Worm (Caenorhabditis elegans): ENCODE results near the gene ZK1307.2.
A peak's percentile ranks its signal among the peaks of the same experiment; 100 is the strongest.

ZK1307.2 gene

DNA sequence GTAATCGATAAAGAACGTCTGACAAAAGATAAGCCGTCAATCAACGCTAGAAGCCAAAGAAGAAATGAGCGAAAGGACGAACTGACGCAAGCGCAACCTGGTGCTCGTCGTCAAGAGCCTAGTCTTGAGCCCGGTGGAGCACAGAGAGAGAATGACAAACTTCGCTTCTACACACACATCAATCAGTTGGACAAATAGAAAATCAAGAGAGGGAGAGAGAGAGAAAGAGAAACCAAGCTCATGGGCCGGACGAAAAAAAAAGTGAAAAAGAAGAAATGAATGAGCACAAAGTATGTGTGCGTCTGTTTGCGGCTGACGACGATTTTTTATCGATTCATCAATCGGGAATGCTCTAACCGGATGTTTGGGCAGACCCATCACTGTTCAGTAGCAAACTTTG is 32.6 kb downstream of the ZK1307.2 start:
- peak; percentile 19 for TF ChIP-seq hlh-30 (tag; optimal IDR thresholded peaks at IDR 0.05; ENCODE audit: insufficient read depth)
- TF ChIP-seq nhr-6 (tag; optimal IDR thresholded peaks at IDR 0.05): peak; percentile 7
- TF ChIP-seq nhr-28 (tag; optimal IDR thresholded peaks at IDR 0.05): peak; percentile 37
- no peak for TF ChIP-seq skn-1 (tag; optimal IDR thresholded peaks at IDR 0.05)
- no peak for TF ChIP-seq vab-7 (GFP tag; IDR thresholded peaks at IDR 0.05)
- no peak for TF ChIP-seq zip-2 (tag; optimal IDR thresholded peaks at IDR 0.05)
- no peak for TF ChIP-seq lin-38 (GFP tag; IDR thresholded peaks at IDR 0.05)
- no peak for TF ChIP-seq jun-1 (tag; optimal IDR thresholded peaks at IDR 0.05)
- no peak for TF ChIP-seq daf-19 (GFP tag; conservative IDR thresholded peaks at IDR 0.05)
- no peak for TF ChIP-seq dmd-8 (GFP tag; IDR thresholded peaks at IDR 0.05)
- peak; percentile 26 for TF ChIP-seq ama-1 (optimal IDR thresholded peaks at IDR 0.05)
- TF ChIP-seq ceh-44 (GFP tag; IDR thresholded peaks at IDR 0.05): no peak
- no peak; the same call in none of the 2 replicates for TF ChIP-seq pha-4 (GFP tag; IDR thresholded peaks at IDR 0.05)
- peak; percentile 37 for TF ChIP-seq pha-4 (tag; optimal IDR thresholded peaks at IDR 0.05)
- no peak for TF ChIP-seq spr-3 (GFP tag; optimal IDR thresholded peaks at IDR 0.05)
- TF ChIP-seq F44E2.7 (GFP tag; IDR thresholded peaks at IDR 0.05): no peak
- TF ChIP-seq daf-16 (GFP tag; optimal IDR thresholded peaks at IDR 0.05): peak in 1 of 2 experiments; percentile 50
- no peak for TF ChIP-seq daf-16 (tag; optimal IDR thresholded peaks at IDR 0.05)
- TF ChIP-seq ceh-32 (tag; optimal IDR thresholded peaks at IDR 0.05; ENCODE audit: poor library complexity): no peak
- no peak for TF ChIP-seq rbr-2 (tag; optimal IDR thresholded peaks at IDR 0.05)
- TF ChIP-seq F10B5.3 (tag; optimal IDR thresholded peaks at IDR 0.05): no peak
- peak; percentile 57; the same call in 1 of the 2 replicates for TF ChIP-seq egl-43 (GFP tag; IDR thresholded peaks at IDR 0.05)
- TF ChIP-seq duxl-1 (tag; optimal IDR thresholded peaks at IDR 0.05; ENCODE audit: poor library complexity): no peak
- no peak for TF ChIP-seq nhr-102 (tag; optimal IDR thresholded peaks at IDR 0.05)
- TF ChIP-seq lin-29 (GFP tag; IDR thresholded peaks at IDR 0.05): no peak
- TF ChIP-seq mep-1 (tag; optimal IDR thresholded peaks at IDR 0.05): no peak
- peak in 1 of 2 experiments; percentile 71 for TF ChIP-seq unc-62 (GFP tag; optimal IDR thresholded peaks at IDR 0.05 in 1 of 2)
- no peak for TF ChIP-seq unc-62 (tag; optimal IDR thresholded peaks at IDR 0.05)
- TF ChIP-seq F37D6.2 (tag; optimal IDR thresholded peaks at IDR 0.05): no peak
- peak; percentile 60 for TF ChIP-seq hlh-11 (tag; optimal IDR thresholded peaks at IDR 0.05)
- no peak for TF ChIP-seq mxl-2 (GFP tag; conservative IDR thresholded peaks at IDR 0.05)
- TF ChIP-seq nhr-10 (tag; optimal IDR thresholded peaks at IDR 0.05): no peak
- TF ChIP-seq arid-1 (GFP tag; conservative IDR thresholded peaks at IDR 0.05): no peak
- TF ChIP-seq nhr-11 (tag; optimal IDR thresholded peaks at IDR 0.05): peak; percentile 67
- TF ChIP-seq set-16 (GFP tag; IDR thresholded peaks at IDR 0.05): peak; percentile 27; the same call in 1 of the 2 replicates
- TF ChIP-seq nhr-76 (tag; optimal IDR thresholded peaks at IDR 0.05): no peak
- no peak for TF ChIP-seq madf-9 (GFP tag; conservative IDR thresholded peaks at IDR 0.05)
- no peak for TF ChIP-seq zfp-3 (GFP tag; conservative IDR thresholded peaks at IDR 0.05)
- peak in 1 of 2 experiments; percentile 11 for TF ChIP-seq mdl-1 (tag; optimal IDR thresholded peaks at IDR 0.05)
- TF ChIP-seq aha-1 (tag): peak; percentile 96
- TF ChIP-seq aly-2 (tag; optimal IDR thresholded peaks at IDR 0.05): no peak
- peak; percentile 16; the same call in 1 of the 2 replicates for TF ChIP-seq dmd-6 (GFP tag; IDR thresholded peaks at IDR 0.05)
- TF ChIP-seq lin-15B (tag; optimal IDR thresholded peaks at IDR 0.05): no peak
- TF ChIP-seq lir-3 (tag; optimal IDR thresholded peaks at IDR 0.05): no peak
- no peak for TF ChIP-seq zfp-2 (tag; optimal IDR thresholded peaks at IDR 0.05)
- TF ChIP-seq nhr-25 (tag; optimal IDR thresholded peaks at IDR 0.05; ENCODE audit: borderline replicate concordance, insufficient read depth): no peak
